Worm (Caenorhabditis elegans): ENCODE measurements around the gene cah-3.
"Not testable (repeated sequence)": the region's sequence is repeated elsewhere in the genome, so short reads cannot be mapped to it uniquely, and the experiment has no call there.

Gene cah-3

DNA sequence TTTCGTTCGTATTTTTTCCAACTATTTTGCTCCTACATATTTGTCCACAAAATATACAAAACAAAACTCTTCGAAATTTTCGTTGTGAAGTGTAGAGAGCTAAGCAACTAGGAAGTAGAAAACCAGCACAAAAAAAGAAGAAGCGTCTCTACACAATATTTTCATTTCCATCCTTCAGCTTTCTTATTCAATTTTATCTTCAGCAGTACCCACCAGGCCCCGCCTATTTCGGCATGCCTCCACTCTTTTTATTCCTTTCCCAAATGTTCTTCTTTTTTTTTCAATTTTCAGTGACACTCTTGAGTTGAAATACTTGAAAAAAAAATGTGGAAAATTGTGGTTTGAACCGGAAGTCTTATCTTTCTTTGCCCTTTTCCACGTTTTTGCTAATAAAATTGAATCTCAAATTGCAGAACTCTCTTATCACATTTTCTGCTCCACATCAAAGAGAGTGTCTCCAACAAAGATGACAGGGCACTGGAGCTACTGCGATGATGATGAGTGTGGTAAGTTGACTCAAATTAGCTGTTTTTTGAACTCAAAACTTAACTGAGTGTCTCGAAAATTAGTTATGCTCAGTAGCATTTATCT lies at the start of gene cah-3:
Gene cah-3, plus strand, starts transcription at position 414 of the 591 bp plus-strand sequence.
- no peak for TF ChIP-seq hnd-1 (tag; optimal IDR thresholded peaks at IDR 0.05)

DNA sequence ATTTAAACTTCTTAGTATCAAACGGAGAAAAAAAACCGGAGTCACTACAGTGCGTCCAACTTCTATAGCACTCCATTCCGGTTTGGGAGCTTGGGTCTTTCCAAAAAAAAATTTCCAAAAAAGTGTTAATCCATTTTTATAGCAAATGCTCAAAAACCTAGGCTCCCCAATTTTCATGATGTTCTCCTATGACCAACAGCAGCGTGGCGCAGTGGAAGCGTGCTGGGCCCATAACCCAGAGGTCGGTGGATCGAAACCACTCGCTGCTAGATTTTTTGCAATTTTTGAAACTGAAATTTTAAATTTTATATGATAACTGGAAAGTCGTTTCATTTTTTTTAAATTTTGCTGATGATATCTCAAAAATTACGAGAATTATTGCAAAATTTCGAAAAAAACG lies 46.3 kb upstream of the cah-3 start:
- no peak for TF ChIP-seq F13C5.2 (tag; optimal IDR thresholded peaks at IDR 0.05)
- TF ChIP-seq pes-1 (GFP tag; IDR thresholded peaks at IDR 0.05) = no peak
- TF ChIP-seq ama-1 (optimal IDR thresholded peaks at IDR 0.05) = no peak
- no peak for TF ChIP-seq B0310.2 (tag; optimal IDR thresholded peaks at IDR 0.05)
- TF ChIP-seq sea-1 (GFP tag; conservative IDR thresholded peaks at IDR 0.05) = no peak
- TF ChIP-seq ets-7 (tag; optimal IDR thresholded peaks at IDR 0.05) = no peak
- TF ChIP-seq ceh-13 (GFP tag; optimal IDR thresholded peaks at IDR 0.05) = no peak
- TF ChIP-seq tra-4 (tag; optimal IDR thresholded peaks at IDR 0.05) = no peak
- no peak for TF ChIP-seq hmg-4 (GFP tag; optimal IDR thresholded peaks at IDR 0.05)
- TF ChIP-seq flt-1 (GFP tag; IDR thresholded peaks at IDR 0.05) = no peak
- no peak for TF ChIP-seq scrt-1 (GFP tag; IDR thresholded peaks at IDR 0.05)
- TF ChIP-seq tbx-37 (GFP tag; conservative IDR thresholded peaks at IDR 0.05) = no peak
- TF ChIP-seq aly-1 (tag; optimal IDR thresholded peaks at IDR 0.05) = no peak
- TF ChIP-seq ceh-36 (tag; optimal IDR thresholded peaks at IDR 0.05) = no peak
- no peak for TF ChIP-seq hnd-1 (tag; optimal IDR thresholded peaks at IDR 0.05)
- TF ChIP-seq hmbx-1 (tag; optimal IDR thresholded peaks at IDR 0.05) = no peak
- TF ChIP-seq tbx-11 (GFP tag; IDR thresholded peaks at IDR 0.05) = no peak

DNA sequence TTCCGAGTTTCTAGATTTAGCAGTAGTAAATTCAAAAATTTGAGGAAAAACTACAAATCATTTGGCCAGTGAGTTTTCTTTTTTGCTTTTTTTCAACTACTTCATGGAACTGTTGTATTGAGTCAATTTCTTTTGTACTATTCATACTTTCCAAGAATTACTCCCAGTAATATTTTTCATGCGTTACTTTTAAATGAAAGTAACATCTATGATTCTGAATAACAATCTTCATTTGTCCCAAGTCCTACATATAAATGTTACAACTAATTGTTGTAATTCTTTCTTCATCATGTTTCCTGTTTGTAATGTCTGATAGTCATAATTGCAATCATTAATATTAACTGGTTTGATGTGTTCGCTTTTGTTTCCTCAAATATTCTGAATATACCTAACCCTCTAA lies 43.6 kb upstream of the cah-3 start:
- TF ChIP-seq aly-1 (tag; optimal IDR thresholded peaks at IDR 0.05) = no peak
- no peak for TF ChIP-seq B0310.2 (tag; optimal IDR thresholded peaks at IDR 0.05)

DNA sequence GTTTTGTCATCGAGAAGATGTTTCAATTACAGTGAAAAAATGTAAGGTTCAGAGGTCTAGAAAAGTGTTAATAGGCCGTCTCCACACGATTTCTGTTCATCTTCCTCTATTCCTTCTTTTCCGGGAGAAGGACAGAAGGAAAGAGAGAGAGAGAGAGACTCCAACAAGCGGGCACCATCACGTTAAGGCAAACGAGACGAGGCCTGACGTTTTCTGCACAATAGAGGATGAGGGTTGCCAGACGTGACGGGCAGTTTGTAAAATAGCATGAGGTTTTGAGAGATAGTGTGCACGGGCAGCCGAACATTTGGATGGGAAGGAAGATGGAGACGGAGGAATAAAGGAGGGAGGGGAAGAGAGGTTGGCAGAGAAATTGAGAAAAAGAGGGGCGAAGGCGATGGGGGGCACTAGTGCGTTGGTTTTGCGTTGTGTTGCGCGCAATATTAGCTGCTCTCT lies 41.5 kb upstream of the cah-3 start, which contains the start of gene twf-2:
Gene twf-2, plus strand, starts transcription at position 405 of the 456 bp plus-strand sequence.
- TF ChIP-seq ets-7 (tag; optimal IDR thresholded peaks at IDR 0.05) = no peak
- 0 out of 2 replicates have a peak, but pooled peaks have one; percentile 39 for TF ChIP-seq flt-1 (GFP tag; IDR thresholded peaks at IDR 0.05)
- TF ChIP-seq sea-1 (GFP tag; conservative IDR thresholded peaks at IDR 0.05) = 0 out of 2 replicates have a peak, but pooled peaks have one; percentile 18
- TF ChIP-seq hmbx-1 (tag; optimal IDR thresholded peaks at IDR 0.05) = no peak
- TF ChIP-seq ceh-36 (tag; optimal IDR thresholded peaks at IDR 0.05) = no peak
- TF ChIP-seq tra-4 (tag; optimal IDR thresholded peaks at IDR 0.05) = no peak
- TF ChIP-seq pes-1 (GFP tag; IDR thresholded peaks at IDR 0.05) = no peak
- 0 out of 2 replicates have a peak, but pooled peaks have one; percentile 36 for TF ChIP-seq tbx-11 (GFP tag; IDR thresholded peaks at IDR 0.05)
- peak; percentile 93 for TF ChIP-seq hmg-4 (GFP tag; optimal IDR thresholded peaks at IDR 0.05)
- peak; percentile 49 for TF ChIP-seq B0310.2 (tag; optimal IDR thresholded peaks at IDR 0.05)
- no peak for TF ChIP-seq scrt-1 (GFP tag; IDR thresholded peaks at IDR 0.05)
- TF ChIP-seq ama-1 (optimal IDR thresholded peaks at IDR 0.05) = no peak
- TF ChIP-seq F13C5.2 (tag; optimal IDR thresholded peaks at IDR 0.05) = peak; percentile 85
- TF ChIP-seq aly-1 (tag; optimal IDR thresholded peaks at IDR 0.05) = peak; percentile 27
- TF ChIP-seq hnd-1 (tag; optimal IDR thresholded peaks at IDR 0.05) = no peak
- no peak for TF ChIP-seq ceh-13 (GFP tag; optimal IDR thresholded peaks at IDR 0.05)
- no peak for TF ChIP-seq tbx-37 (GFP tag; conservative IDR thresholded peaks at IDR 0.05)

DNA sequence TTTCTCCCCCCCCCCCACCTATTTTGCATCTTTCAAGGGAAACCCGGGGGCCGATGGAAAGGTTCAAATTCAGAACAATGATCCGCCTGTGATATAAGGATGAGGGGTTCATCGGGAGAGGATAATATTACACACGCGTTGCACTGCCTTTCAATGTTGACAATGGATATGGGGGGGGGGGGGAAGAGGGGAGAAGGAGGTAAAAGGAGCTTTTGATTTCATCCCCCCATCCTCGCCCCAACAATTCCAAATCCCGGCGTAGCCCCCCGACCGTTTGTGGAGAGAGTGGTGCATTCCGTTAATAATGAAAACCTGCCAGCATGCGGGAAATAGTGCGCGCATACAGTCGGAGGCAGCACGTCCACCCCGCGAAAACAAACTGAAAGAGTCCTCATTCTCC lies 40.2 kb upstream of the cah-3 start:
- TF ChIP-seq tbx-11 (GFP tag; IDR thresholded peaks at IDR 0.05) = 0 out of 2 replicates have a peak, but pooled peaks have one; percentile 33
- no peak for TF ChIP-seq ceh-13 (GFP tag; optimal IDR thresholded peaks at IDR 0.05)
- TF ChIP-seq hmg-4 (GFP tag; optimal IDR thresholded peaks at IDR 0.05) = peak; percentile 40

DNA sequence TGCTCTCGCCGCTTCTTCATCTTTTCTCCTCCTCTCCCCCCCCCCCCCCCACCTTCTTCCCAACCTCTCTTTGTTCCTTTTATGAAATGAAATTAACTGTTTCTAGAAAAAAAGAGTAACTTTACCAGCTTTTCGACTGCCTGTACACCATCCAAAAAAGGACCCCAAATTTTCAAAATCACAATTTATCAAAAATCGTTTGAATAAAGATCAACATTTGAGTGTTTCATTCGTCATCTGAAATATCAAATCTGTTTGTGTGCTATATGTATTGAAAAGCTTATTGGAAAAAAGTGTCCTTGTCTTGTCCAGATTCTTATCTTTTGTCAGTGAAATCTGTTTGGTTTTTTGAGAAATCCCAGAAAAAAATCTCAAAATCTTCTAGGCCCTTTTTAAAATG lies 36.2 kb upstream of the cah-3 start:
- no peak for TF ChIP-seq tra-4 (tag; optimal IDR thresholded peaks at IDR 0.05)

DNA sequence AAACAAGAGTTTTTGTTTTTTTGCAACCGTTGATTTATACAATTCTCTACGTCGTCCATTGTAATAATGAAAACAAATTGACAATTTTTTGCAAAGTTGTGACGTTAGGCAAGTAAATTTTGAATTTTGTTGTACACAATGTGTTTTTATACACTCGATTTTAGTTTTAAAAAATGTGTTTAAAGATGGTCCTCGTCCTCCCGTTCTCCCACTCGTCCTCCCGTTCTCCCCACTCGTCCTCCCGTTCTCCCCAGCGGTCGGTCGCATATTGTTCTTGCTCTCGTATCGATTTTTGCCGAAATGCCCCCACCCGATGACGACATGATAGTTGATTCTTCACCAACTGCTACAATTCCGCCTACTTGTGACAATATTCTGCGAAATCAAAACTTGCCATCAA lies 35.6 kb upstream of the cah-3 start, which contains the start of gene F38E9.4:
Gene F38E9.4, plus strand, starts transcription at position 301 of the 400 bp plus-strand sequence.
- not testable (repeated sequence) for TF ChIP-seq ama-1 (optimal IDR thresholded peaks at IDR 0.05); pes-1 (GFP tag; IDR thresholded peaks at IDR 0.05); B0310.2 (tag; optimal IDR thresholded peaks at IDR 0.05)

DNA sequence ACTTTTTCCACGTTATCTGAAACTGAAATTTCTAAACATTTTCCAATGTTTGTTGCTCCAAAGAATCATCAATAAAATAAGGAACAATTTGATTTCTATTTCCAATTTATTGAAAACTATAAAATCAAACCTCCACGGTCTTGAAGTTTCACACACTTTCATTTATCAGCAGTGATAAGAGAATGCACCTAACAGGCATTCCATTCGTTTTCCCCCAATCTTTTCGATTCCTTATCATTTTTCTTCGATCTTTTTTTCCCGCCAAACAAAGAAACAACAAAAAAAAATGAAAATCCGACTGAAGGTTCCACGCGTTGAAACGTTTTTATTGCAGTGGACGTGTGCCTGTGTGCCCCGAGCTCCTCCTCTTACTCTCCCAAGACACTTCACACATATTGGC lies 30.6 kb upstream of the cah-3 start, which contains the start of gene nas-39:
Gene nas-39, plus strand, starts transcription at position 269 of the 400 bp plus-strand sequence.
- no peak for TF ChIP-seq hmbx-1 (tag; optimal IDR thresholded peaks at IDR 0.05)
- no peak for TF ChIP-seq ceh-13 (GFP tag; optimal IDR thresholded peaks at IDR 0.05)

DNA sequence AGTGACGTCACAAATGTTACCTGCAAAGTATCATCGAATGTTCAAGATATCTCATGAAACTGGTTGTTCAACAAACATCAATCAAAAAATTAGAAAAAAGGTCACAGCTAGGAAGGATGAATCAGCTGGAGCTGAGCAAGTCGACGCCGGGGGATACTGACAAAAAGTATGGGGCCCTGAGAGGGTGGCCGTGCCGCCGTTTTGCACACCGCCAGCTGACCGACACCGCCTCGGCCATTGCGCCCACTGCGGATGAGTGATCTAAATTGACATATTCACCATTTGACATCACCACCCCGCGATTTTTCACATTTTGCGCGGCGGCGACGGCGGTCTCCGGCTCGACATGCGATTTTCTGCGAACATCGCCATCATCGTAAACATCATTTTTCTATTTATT lies 30.2 kb upstream of the cah-3 start:
- peak; percentile 48 for TF ChIP-seq hmg-4 (GFP tag; optimal IDR thresholded peaks at IDR 0.05)
- no peak for TF ChIP-seq tbx-11 (GFP tag; IDR thresholded peaks at IDR 0.05)
